Worm (Caenorhabditis elegans) whole organism, dauer: Measurements from ENCODE around the gene rha-1.

Experiments
- unc-62 ChIP-seq: sonication (generic microtip); optimal IDR thresholded peaks from 2 replicates; lab custom pipeline; 2017; ENCODE audit warnings: missing biosample characterization, missing genetic modification reagents, missing genetic modification characterization

Gene rha-1

DNA sequence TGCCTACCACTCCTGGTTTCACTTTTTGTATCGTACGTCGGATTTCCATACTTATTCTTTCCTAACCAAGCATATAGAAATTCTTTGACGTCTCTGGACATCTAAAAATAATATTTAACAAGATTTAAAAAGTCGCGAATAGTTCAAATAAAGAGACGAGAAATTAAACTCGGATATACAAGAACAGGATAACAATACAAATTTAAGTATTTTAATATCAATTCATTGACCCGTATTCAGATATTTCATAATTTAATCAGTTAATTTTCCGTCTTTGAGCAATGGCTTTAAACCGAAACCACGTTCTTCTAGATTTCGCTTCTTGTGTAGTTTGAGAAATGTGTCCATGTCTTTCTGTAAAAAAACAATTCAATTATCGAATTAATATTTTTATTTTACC is at the start of gene rha-1:
rha-1 (minus strand) TSS at position 101 of the 400 bp plus-strand sequence.
- TF ChIP-seq unc-62 (GFP tag; lab: Kevin White, UChicago), result no peak

DNA sequence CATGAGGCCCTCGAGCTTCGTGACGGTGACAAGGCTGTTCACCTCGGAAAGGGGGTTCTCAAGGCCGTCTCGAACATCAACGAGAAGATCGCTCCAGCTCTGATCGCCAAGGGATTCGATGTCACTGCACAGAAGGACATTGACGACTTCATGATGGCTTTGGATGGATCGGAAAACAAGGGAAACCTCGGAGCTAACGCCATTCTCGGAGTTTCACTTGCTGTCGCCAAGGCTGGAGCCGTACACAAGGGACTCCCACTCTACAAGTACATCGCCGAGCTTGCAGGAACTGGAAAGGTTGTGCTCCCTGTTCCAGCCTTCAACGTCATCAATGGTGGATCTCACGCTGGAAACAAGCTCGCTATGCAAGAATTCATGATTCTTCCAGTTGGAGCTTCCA is 48.9 kb upstream of the rha-1 start:
- TF ChIP-seq unc-62 (GFP tag; lab: Kevin White, UChicago), result no peak

DNA sequence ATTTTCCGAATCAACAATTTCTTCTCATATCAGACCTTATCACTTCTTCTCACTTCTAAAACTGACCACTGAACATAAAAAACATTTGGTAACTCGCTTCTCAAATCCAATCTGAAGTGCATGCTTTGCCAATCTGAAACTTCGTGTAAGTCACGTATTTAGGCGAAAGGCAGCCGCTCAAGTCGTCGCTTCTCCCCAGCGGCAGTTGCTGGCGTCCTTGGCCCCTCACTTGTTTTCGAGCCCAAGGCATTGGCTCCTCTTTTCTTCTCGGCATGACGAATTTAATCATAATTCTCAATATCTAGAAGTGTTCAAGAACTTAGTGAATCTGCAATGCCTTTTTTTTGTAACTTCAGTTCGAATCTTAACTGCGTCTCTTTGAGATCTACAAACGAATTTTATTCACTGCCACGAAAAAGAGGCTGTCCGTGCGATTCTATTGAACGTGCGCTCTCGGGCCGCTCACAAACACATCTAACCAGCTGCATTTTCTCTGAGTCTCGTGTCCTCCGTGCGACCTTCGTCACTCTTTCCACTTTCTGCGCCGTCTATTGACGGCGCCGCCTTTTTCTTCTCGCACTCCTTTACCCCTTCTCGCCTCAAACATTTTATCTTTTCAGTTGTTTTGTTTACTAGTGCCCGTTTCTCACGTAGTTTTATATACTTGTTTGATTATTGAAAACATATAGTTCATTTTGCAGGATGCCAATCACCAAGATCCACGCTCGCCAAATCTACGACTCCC is 48.1 kb upstream of the rha-1 start:
- no peak for TF ChIP-seq unc-62 (GFP tag; lab: Kevin White, UChicago)

DNA sequence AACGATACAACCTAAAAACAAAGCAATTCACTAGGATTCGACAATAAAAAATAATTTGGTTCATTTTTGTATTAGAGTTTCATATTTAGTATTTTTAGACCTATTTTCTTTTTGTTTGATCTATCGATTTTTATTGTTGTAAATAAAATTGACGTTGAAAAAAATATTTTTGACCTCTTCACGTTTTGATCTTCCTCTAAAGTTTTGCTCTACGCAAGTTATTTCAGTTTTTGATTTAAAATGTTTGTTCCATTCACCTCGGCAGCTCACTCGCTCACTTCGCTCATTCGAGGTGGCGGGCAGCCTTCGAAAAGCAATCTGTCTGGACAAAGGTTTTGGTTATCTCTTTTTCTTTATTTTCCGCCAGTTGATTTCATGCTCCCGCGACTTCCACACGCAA is 47.3 kb upstream of the rha-1 start, which contains the start of gene enol-1:
enol-1 (plus strand) TSS at position 235 of the 400 bp plus-strand sequence.
- TF ChIP-seq unc-62 (GFP tag; lab: Kevin White, UChicago), result no peak

DNA sequence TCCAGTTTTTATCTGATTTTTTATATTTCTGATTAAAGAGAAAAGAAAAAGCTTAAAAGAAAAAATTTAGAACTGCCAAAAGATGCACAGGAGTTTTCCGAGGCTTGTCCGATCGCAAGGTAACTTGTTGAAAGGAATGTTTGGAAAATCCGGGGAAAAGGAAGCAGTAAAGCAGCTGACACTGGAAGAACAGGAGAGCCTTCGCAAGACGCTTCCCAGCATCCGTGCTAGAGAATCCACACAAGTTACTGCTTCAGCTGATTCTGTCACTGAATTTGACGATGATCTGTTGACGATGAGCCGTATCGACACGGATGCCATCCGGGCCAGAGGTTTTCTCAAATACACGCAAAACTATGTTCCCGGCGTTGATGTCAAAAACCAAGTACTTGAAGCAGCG is 46.3 kb upstream of the rha-1 start, which contains the start of gene mrpl-50:
mrpl-50 (plus strand) TSS at position 71 of the 400 bp plus-strand sequence.
- TF ChIP-seq unc-62 (GFP tag; lab: Kevin White, UChicago), result no peak

DNA sequence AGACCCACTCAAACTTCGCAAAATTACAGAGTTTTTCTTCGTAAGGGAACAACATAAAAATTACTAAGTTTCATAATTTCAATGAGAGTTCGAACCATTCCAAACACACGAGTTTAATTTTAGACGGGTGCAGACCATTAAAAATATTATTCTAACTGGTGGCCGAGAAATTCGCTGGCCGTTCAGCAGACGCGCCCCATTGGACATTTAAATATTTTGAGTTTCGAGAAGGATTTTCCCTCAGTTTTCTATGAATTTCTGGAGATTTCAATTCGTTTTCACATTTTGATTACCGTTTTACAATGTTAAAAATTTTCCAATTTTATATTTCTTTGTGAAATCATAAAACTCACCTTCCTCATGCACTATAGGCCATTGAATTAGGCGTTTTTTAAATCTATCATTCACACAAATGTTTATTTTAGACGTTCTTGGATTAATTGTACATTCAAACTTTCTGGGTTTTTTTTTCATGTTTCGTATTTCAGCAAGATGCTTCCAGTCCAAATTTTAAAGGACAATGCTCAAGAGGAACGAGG is 43.9 kb upstream of the rha-1 start, which contains the start of gene cct-2:
cct-2 (plus strand) TSS at position 489 of the 539 bp plus-strand sequence.
- no peak for TF ChIP-seq unc-62 (GFP tag; lab: Kevin White, UChicago)

DNA sequence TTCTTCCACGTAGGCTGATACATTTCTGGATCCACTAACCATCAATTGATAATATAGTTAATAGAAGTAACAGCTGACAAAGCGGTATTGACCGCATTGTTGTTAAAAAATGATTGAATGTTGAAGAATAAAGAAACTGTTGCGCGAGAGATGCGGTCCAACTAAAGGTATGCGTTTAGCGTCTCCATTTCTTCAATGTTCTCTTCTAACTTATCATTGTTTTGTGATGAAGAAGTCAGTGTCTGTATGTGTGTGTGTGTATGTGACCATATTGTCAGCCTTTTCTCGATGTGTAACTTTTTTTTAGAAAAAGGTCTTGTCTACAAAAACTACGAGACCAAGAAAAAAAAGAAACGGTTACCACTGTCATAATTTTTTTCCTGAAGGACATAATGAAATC is 43.0 kb upstream of the rha-1 start, which contains the start of gene B0457.2:
B0457.2 (minus strand) TSS at position 101 of the 400 bp plus-strand sequence.
- no peak for TF ChIP-seq unc-62 (GFP tag; lab: Kevin White, UChicago)

DNA sequence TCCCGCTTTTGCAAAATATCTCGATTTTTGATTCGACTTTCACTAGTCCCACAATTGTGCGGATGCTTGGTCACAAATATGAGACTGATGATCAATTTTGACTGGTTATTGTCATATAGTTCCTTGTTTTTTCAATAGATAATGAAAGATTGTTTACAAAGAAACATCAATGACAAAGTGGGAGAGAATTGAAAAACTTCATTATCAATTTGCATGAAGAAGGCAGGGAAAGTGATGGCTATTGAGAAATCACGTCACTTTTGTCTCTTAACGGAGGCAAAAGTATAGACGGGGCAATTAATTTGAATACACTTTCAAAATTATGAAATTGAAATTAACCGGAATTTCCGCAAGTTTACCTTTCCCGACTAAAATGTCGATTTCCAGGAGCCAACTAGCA is 39.7 kb upstream of the rha-1 start:
- no peak for TF ChIP-seq unc-62 (GFP tag; lab: Kevin White, UChicago)

DNA sequence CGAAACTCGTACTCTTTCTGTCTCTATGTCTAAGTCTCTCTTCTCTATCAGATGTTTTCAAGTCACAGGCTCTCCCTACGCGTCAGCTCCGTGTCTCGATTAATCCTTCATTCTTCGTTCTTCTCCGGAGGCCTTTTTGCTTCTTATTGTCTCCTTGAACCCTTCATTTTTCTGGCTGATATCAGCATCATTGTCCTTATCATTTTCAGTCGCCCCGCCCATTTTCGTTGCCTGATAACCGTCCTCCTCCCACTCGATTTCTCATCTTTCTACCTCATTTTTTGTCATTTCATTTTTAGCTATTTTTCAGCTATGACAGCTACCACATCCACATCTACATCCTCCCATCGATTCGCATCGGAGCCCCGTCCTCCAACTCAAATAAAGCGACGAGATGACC is 38.7 kb upstream of the rha-1 start, which contains the start of gene B0457.6:
B0457.6 (plus strand) TSS at position 284 of the 400 bp plus-strand sequence.
- TF ChIP-seq unc-62 (GFP tag; lab: Kevin White, UChicago), result no peak

DNA sequence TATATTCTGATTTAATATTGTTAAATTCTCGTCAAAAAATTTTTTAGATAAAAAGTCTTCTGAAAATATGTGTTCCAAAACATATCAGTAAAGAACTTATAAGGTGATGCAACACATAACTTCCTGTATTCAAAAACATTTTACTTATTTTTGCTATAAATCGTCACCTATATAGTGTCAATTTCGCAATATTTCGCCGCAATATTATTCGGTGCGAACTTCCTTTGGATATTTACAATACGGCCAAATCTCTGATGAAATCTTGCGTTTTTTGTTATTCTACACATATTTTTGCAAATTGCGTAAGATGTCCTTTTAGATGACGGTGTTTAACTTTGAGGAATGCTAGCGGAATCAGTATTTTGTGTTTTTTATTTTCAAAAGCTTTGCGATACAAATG is 38.0 kb upstream of the rha-1 start:
- TF ChIP-seq unc-62 (GFP tag; lab: Kevin White, UChicago), result no peak

DNA sequence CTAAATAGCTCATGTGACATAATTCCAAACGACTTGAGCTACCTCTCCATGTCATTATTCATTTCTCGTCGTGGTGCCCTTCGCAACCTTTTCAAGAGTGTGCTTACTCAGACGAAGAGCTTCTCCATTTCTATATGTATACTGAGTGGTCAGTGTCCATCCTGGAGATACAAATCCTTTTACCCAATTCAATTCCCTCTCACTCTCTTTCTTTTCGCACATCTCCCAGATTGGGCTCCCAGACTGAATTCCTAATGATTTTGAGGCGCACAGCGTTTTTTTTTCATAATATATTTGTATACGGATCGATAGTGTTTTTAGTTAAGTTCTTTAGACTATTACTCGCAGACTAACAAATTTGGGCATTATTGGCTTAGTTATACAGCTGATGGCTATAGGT is 37.5 kb upstream of the rha-1 start:
- no peak for TF ChIP-seq unc-62 (GFP tag; lab: Kevin White, UChicago)

DNA sequence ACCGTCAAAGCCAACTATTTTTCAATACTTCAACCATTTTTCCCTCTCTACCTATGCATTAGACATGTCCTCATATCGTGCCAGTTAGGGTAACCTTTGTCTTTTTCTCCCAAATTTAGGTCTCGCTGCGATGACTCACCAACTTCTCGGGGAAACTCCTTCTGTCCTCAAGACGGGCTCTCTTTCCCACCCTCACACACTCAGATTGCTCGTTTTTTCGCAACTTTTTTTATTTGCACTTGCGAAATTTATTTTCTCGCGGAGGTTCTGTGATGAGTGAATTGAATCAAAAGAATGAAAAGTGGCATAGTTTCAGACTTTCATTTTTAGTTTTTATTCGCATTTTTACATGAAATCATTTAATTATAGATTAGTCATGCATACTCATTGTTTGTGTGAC is 36.9 kb upstream of the rha-1 start:
- no peak for TF ChIP-seq unc-62 (GFP tag; lab: Kevin White, UChicago)

DNA sequence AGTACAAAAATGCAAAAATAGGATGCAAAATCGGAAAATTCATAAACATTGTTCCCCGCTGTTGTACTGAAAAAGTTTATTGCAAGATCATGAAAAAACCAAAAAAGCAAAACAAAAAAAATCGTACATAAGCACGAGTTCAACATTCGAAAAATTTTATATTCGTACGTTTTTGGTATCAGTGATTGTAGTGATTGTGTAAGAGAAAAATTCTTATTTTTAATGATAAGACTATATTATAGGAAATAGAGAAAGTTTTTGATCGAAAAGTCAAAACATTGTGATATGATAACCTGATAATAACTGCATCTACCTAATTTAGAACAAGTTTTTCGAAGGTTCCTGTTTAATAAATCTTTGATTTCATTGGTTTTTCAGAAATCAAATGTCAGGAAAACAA is 33.9 kb upstream of the rha-1 start:
- TF ChIP-seq unc-62 (GFP tag; lab: Kevin White, UChicago), result no peak

DNA sequence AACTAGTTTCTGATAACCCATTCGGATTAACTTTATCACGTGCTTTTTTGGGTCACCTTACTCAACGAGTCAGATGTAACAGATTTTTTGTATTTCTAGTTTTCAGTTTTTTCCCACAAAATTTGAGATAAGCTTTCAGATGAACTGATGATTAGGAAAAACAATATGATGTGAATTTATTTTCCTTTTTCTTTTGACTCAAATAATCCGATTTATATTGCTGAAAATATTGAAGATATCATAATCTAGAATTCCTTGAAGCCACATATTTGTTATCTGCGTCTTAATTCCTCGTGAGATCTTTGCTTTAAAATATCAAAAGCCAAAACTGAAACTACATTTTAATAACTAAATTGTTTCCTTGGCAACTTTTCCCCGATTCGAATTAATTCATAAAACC is 33.2 kb upstream of the rha-1 start:
- TF ChIP-seq unc-62 (GFP tag; lab: Kevin White, UChicago), result no peak

DNA sequence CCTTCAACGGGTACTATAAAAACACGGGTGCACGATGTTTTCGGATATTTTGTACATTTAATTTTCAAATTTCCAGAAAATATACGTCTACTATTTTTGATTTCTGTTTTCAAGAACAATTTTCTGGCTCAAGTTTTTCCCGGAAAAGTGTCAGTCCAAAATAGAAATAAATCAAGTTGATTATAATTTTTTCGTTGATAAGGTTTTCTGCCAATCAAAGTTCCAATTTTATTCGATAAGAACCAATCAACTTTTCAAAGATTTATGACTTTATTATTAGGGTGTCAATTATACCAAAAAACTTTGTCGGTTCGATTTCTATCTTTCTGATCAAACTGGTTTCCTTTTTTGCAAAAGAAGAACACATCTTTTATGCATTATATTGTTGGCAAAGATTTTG is 31.2 kb upstream of the rha-1 start:
- no peak for TF ChIP-seq unc-62 (GFP tag; lab: Kevin White, UChicago)

DNA sequence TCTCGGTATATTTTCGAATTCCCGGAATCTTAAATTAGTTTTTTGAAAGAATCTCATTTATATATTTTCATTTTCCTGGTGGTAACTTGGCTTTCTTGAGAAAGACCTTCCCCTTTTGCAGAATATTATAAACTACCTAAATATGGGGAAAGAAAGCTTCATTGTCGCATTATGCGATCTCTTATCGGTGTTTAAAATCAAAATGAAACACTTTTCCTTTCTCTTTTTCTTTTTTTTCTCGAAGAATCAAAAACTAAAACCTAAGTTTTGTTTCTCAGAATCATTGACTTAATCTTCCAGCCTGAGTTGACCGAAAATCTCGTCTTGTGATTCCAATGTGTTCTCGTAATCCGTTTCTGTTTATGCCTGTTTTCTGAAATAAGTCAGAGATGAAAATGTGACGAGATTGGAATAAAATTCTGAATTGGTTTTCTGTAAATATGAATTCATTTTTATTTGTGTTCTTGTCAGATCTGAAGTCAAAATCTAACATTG is 29.1 kb upstream of the rha-1 start:
- no peak for TF ChIP-seq unc-62 (GFP tag; lab: Kevin White, UChicago)

DNA sequence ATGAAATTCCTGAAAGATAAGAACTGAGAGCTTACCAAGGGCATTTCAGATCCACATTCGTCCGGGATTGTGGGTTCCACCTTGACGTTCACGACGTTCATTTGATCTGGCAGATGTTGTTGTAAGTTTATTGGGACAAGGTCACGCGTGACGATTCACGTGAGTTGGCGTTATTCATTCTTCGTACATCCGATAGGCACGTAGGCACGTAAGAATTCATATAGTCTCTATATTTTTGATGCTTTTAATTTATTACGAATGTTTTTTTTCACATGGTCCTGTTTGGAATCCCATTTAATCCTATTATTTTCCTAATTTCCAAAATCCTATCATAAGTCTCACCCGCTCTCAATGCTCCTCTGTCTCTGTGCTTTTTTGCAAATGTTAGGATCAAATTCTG is 28.5 kb upstream of the rha-1 start, which contains the start of gene B0457.4:
B0457.4 (minus strand) TSS at position 101 of the 400 bp plus-strand sequence.
- TF ChIP-seq unc-62 (GFP tag; lab: Kevin White, UChicago), result no peak
